Fruit fly (Drosophila melanogaster): ENCODE results near the gene whe.
A peak's percentile ranks its signal among the peaks of the same experiment; 100 is the strongest.

whe gene

DNA sequence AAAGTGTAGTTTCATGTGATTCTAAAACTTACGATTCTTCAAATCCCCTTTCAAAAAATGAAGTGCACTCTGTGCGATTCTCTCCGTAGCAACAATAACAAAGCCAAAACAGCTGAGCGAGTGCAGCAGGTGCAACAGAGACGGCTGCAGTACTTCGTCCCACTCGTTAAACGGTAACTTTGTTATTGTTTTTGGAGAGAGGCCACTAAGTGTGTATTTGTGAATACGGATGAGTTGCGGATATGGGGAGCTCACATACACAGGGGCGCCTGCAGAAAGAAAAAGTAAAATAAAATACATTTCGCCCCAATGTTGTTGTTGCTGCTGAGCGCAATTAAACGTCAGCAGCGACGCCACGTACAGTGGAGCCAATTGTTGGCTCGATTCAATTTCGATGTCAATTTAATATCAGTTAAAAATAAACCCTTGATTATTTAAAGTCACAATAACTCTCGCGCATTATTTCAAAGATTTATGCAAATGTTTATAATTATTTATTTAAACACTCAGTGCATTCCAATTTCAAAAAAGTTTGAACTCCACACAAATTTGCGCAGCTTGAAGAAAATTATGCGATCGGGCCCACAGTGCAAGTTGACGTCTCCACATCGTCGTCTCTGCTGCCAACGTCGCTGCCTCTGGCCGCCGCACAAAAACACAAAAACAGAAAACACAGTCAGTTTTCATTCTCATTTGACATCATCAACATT lies 35.1 kb downstream of the whe start (continued):
- TF ChIP-seq CG14860 (GFP tag; IDR thresholded peaks at IDR 0.05; ENCODE audit: partially characterized antibody) (0 out of 3 replicates have a peak, but pooled peaks have one; percentile 24), her (GFP tag; optimal IDR thresholded peaks at IDR 0.05) (peak; percentile 91), Dip2 (GFP tag; IDR thresholded peaks at IDR 0.05) (peak; percentile 71), sug (tag; optimal IDR thresholded peaks at IDR 0.05) (peak; percentile 97), Chrac-16 (GFP tag; optimal IDR thresholded peaks at IDR 0.05) (peak; percentile 97), CG10321 (GFP tag; IDR thresholded peaks at IDR 0.05) (peak; percentile 78), NfI (GFP tag; optimal IDR thresholded peaks at IDR 0.05) (peak; percentile 99), cato (GFP tag; optimal IDR thresholded peaks at IDR 0.05; ENCODE audit: borderline replicate concordance) (peak; percentile 97), CG1832 (GFP tag; optimal IDR thresholded peaks at IDR 0.05) (no peak), Opbp (GFP tag; IDR thresholded peaks at IDR 0.05; ENCODE audit: partially characterized antibody) (no peak), Dad (GFP tag; optimal IDR thresholded peaks at IDR 0.05) (peak; percentile 93), CG2678 (tag; optimal IDR thresholded peaks at IDR 0.05) (peak; percentile 99), Ada2b (GFP tag; IDR thresholded peaks at IDR 0.05) (peak; percentile 96), grn (GFP tag; optimal IDR thresholded peaks at IDR 0.05) (peak; percentile 62), bab2 (GFP tag; optimal IDR thresholded peaks at IDR 0.05) (peak; percentile 95), CG3065 (GFP tag; optimal IDR thresholded peaks at IDR 0.05) (peak; percentile 87), gt (GFP tag; IDR thresholded peaks at IDR 0.05) (peak; percentile 92), CG18599 (GFP tag; optimal IDR thresholded peaks at IDR 0.05) (peak; percentile 99), nom (GFP tag; optimal IDR thresholded peaks at IDR 0.05) (peak; percentile 97), CG34376 (GFP tag; optimal IDR thresholded peaks at IDR 0.05) (peak; percentile 99), CG3726 (GFP tag; IDR thresholded peaks at IDR 0.05) (peak; percentile 94), CG1024 (GFP tag; IDR thresholded peaks at IDR 0.05) (peak; percentile 80), CG4617 (GFP tag; optimal IDR thresholded peaks at IDR 0.05; ENCODE audit: borderline replicate concordance) (peak; percentile 95), pnt (GFP tag; optimal IDR thresholded peaks at IDR 0.05) (peak; percentile 94), CG16863 (GFP tag; optimal IDR thresholded peaks at IDR 0.05) (peak; percentile 93), ham (GFP tag; IDR thresholded peaks at IDR 0.05) (peak; percentile 93), CG9932 (GFP tag; IDR thresholded peaks at IDR 0.05) (peak; percentile 97), row (GFP tag; IDR thresholded peaks at IDR 0.05) (peak; percentile 97), ind (GFP tag; optimal IDR thresholded peaks at IDR 0.05) (peak; percentile 97), crc (GFP tag; optimal IDR thresholded peaks at IDR 0.05) (peak; percentile 92), CG13123 (GFP tag; optimal IDR thresholded peaks at IDR 0.05) (peak; percentile 89), Lpt (GFP tag; optimal IDR thresholded peaks at IDR 0.05) (no peak), Rx (GFP tag; IDR thresholded peaks at IDR 0.05) (peak; percentile 93), slou (GFP tag; optimal IDR thresholded peaks at IDR 0.05) (peak; percentile 95), Hr51 (GFP tag; optimal IDR thresholded peaks at IDR 0.05) (peak; percentile 96 to 98), Hr78 (GFP tag; optimal IDR thresholded peaks at IDR 0.05) (peak in 1 of 2 experiments; percentile 85), CG17359 (tag; optimal IDR thresholded peaks at IDR 0.05) (peak; percentile 98), CG2889 (GFP tag; IDR thresholded peaks at IDR 0.05) (peak; percentile 92), scrt (GFP tag; optimal IDR thresholded peaks at IDR 0.05) (peak; percentile 95), Sox102F (GFP tag; optimal IDR thresholded peaks at IDR 0.05) (peak; percentile 98), chn (GFP tag; optimal IDR thresholded peaks at IDR 0.05) (peak; percentile 96), jigr1 (GFP tag; IDR thresholded peaks at IDR 0.05) (peak; percentile 93), Vsx1 (GFP tag; optimal IDR thresholded peaks at IDR 0.05) (peak; percentile 96), CG32767 (GFP tag; IDR thresholded peaks at IDR 0.05) (peak; percentile 95), insv (GFP tag; optimal IDR thresholded peaks at IDR 0.05) (peak; percentile 39 to 83), CG4328 (GFP tag; optimal IDR thresholded peaks at IDR 0.05) (peak; percentile 99), tx (GFP tag; optimal IDR thresholded peaks at IDR 0.05) (peak; percentile 95), Gsc (GFP tag; IDR thresholded peaks at IDR 0.05) (peak; percentile 93), ash1 (GFP tag; optimal IDR thresholded peaks at IDR 0.05) (peak; percentile 49)

Measured in whole organism, embryonic.